Fruit fly (Drosophila melanogaster) whole organism, embryonic: ENCODE results near the gene ZIPIC.

Experiments
- Atf6 ChIP-seq: fragments of 200-800 bp; sonication (Bioruptor generic); IDR thresholded peaks from 2 replicates; pipeline ENCODE4 v1.3.6; 2022; ENCODE audit warnings: missing biosample characterization, missing genetic modification characterization
- Bgb ChIP-seq: fragments of 200-800 bp; sonication (Bioruptor generic); IDR thresholded peaks from 2 replicates; pipeline ENCODE4 v1.3.6; 2022; ENCODE audit warnings: missing biosample characterization, missing genetic modification characterization; ENCODE audit not compliant: partially characterized antibody
- BtbVII ChIP-seq: fragments of 200-800 bp; sonication (Bioruptor generic); optimal IDR thresholded peaks from 3 replicates; lab custom pipeline; 2017; ENCODE audit warnings: missing biosample characterization, mild to moderate bottlenecking, missing genetic modification characterization
- CG10267 ChIP-seq: fragments of 200-800 bp; sonication (Bioruptor generic); optimal IDR thresholded peaks from 2 replicates; lab custom pipeline; 2018; ENCODE audit warnings: missing biosample characterization, mild to moderate bottlenecking, missing genetic modification characterization, moderate library complexity
- CG10366 ChIP-seq: fragments of 200-800 bp; sonication (Bioruptor generic); IDR thresholded peaks from 2 replicates; pipeline ENCODE4 v1.3.6; 2022; ENCODE audit warnings: missing biosample characterization, missing genetic modification characterization
- CG10462 ChIP-seq: fragments of 200-800 bp; sonication (Bioruptor generic); optimal IDR thresholded peaks from 2 replicates; lab custom pipeline; 2016; ENCODE audit warnings: missing biosample characterization, missing genetic modification characterization
- CG10654 ChIP-seq: fragments of 200-800 bp; sonication (Bioruptor generic); optimal IDR thresholded peaks from 2 replicates; lab custom pipeline; 2016; ENCODE audit warnings: missing biosample characterization, missing genetic modification characterization
- CG12236 ChIP-seq: fragments of 200-800 bp; sonication (Bioruptor generic); optimal IDR thresholded peaks from 2 replicates; lab custom pipeline; 2016; ENCODE audit warnings: missing biosample characterization, missing genetic modification characterization
- CG12659 ChIP-seq: fragments of 200-800 bp; sonication (Bioruptor generic); optimal IDR thresholded peaks from 3 replicates; lab custom pipeline; 2017; ENCODE audit warnings: mild to moderate bottlenecking, missing biosample characterization, missing genetic modification reagents, missing genetic modification characterization
- CG13424 ChIP-seq: fragments of 200-800 bp; sonication (Bioruptor generic); optimal IDR thresholded peaks from 2 replicates; lab custom pipeline; 2019; ENCODE audit warnings: missing biosample characterization, mild to moderate bottlenecking, missing genetic modification characterization, moderate library complexity
- CG13624 ChIP-seq: fragments of 200-800 bp; sonication (Bioruptor generic); optimal IDR thresholded peaks from 2 replicates; lab custom pipeline; 2016; ENCODE audit warnings: missing biosample characterization, missing genetic modification characterization
- CG13894 ChIP-seq: fragments of 200-800 bp; sonication (Bioruptor generic); optimal IDR thresholded peaks from 3 replicates; lab custom pipeline; 2018; ENCODE audit warnings: missing biosample characterization, mild to moderate bottlenecking, missing genetic modification characterization, moderate library complexity
- CG14050 ChIP-seq: fragments of 200-800 bp; sonication (Bioruptor generic); IDR thresholded peaks from 3 replicates; pipeline ENCODE4 v1.3.6; 2022; ENCODE audit warnings: missing biosample characterization, missing genetic modification characterization
- CG17186 ChIP-seq: fragments of 200-800 bp; sonication (Bioruptor generic); optimal IDR thresholded peaks from 3 replicates; lab custom pipeline; 2017; ENCODE audit warnings: missing biosample characterization, missing genetic modification reagents, missing genetic modification characterization
- CG2120 ChIP-seq: fragments of 200-800 bp; sonication (Bioruptor generic); optimal IDR thresholded peaks from 3 replicates; lab custom pipeline; 2016; ENCODE audit warnings: missing biosample characterization, missing genetic modification characterization
- CG2678 ChIP-seq: fragments of 200-800 bp; sonication (Bioruptor generic); optimal IDR thresholded peaks from 3 replicates; lab custom pipeline; 2019; ENCODE audit warnings: missing biosample characterization, mild to moderate bottlenecking, missing genetic modification characterization, moderate library complexity
- CG31441 ChIP-seq: fragments of 200-800 bp; sonication (Bioruptor generic); IDR thresholded peaks from 2 replicates; pipeline ENCODE4 v1.3.6; 2022; ENCODE audit warnings: missing biosample characterization, missing genetic modification characterization
- CG32767 ChIP-seq: fragments of 200-800 bp; sonication (Bioruptor generic); IDR thresholded peaks from 2 replicates; pipeline ENCODE4 v1.3.6; 2022; ENCODE audit warnings: missing biosample characterization, missing genetic modification characterization
- CG3281 ChIP-seq: fragments of 200-800 bp; sonication (Bioruptor generic); optimal IDR thresholded peaks from 3 replicates; lab custom pipeline; 2017; ENCODE audit warnings: missing biosample characterization, mild to moderate bottlenecking, missing genetic modification characterization
- CG8765 ChIP-seq: fragments of 200-800 bp; sonication (Bioruptor generic); IDR thresholded peaks from 2 replicates; pipeline ENCODE4 v1.3.6; 2022; ENCODE audit warnings: missing biosample characterization, missing genetic modification characterization
- CG9727 ChIP-seq: fragments of 200-800 bp; sonication (Bioruptor generic); optimal IDR thresholded peaks from 3 replicates; lab custom pipeline; 2017; ENCODE audit warnings: missing biosample characterization, mild to moderate bottlenecking, missing genetic modification characterization
- Dp ChIP-seq: fragments of 200-800 bp; sonication (Bioruptor generic); optimal IDR thresholded peaks from 2 replicates; lab custom pipeline; 2018; ENCODE audit warnings: missing biosample characterization, mild to moderate bottlenecking, missing genetic modification characterization, moderate library complexity
- E2f2 ChIP-seq: fragments of 200-800 bp; sonication (Bioruptor generic); IDR thresholded peaks from 2 replicates; pipeline ENCODE4 v1.3.6; 2022; ENCODE audit warnings: missing biosample characterization, missing genetic modification characterization
- Fer3 ChIP-seq: fragments of 200-800 bp; sonication (Bioruptor generic); optimal IDR thresholded peaks from 2 replicates; lab custom pipeline; 2018; ENCODE audit warnings: missing biosample characterization, mild to moderate bottlenecking, missing genetic modification characterization, moderate library complexity
- Gug ChIP-seq: fragments of 200-800 bp; sonication (Bioruptor generic); IDR thresholded peaks from 4 replicates; pipeline ENCODE4 v1.3.6; 2022; ENCODE audit warnings: missing biosample characterization, missing genetic modification characterization
- HLH4C ChIP-seq: fragments of 200-800 bp; sonication (Bioruptor generic); IDR thresholded peaks from 3 replicates; pipeline ENCODE4 v1.3.6; 2022; ENCODE audit warnings: missing biosample characterization, missing genetic modification characterization; ENCODE audit not compliant: partially characterized antibody
- Hmr ChIP-seq: fragments of 200-800 bp; sonication (Bioruptor generic); optimal IDR thresholded peaks from 3 replicates; lab custom pipeline; 2017; ENCODE audit warnings: mild to moderate bottlenecking, missing biosample characterization, missing genetic modification reagents, missing genetic modification characterization
- Med ChIP-seq: fragments of 200-800 bp; sonication (Bioruptor generic); peaks from one replicate; lab custom pipeline; 2016; ENCODE audit warnings: missing biosample characterization, missing genetic modification characterization, mild to moderate bottlenecking, inconsistent platforms, moderate library complexity
- Nf-YB ChIP-seq: fragments of 200-800 bp; sonication (Bioruptor generic); optimal IDR thresholded peaks from 3 replicates; lab custom pipeline; 2019; ENCODE audit warnings: missing biosample characterization, mild to moderate bottlenecking, missing genetic modification characterization, moderate library complexity
- Rfx ChIP-seq: fragments of 200-800 bp; sonication (Bioruptor generic); IDR thresholded peaks from 2 replicates; pipeline ENCODE4 v1.3.6; 2022; ENCODE audit warnings: missing biosample characterization, missing genetic modification characterization
- Sox100B ChIP-seq: fragments of 200-800 bp; sonication (Bioruptor generic); optimal IDR thresholded peaks from 3 replicates; lab custom pipeline; 2018; ENCODE audit warnings: missing biosample characterization, mild to moderate bottlenecking, missing genetic modification characterization
- Ssrp ChIP-seq: fragments of 200-800 bp; sonication (Bioruptor generic); optimal IDR thresholded peaks from 2 replicates; lab custom pipeline; 2018; ENCODE audit warnings: missing biosample characterization, mild to moderate bottlenecking, missing genetic modification characterization, moderate library complexity
- Stat92E ChIP-seq, 3 experiments: fragments of >200 bp in 2 of 3; fragments of 200-800 bp in 1 of 3; sonication (Bioruptor generic) in 1 of 3; optimal IDR thresholded peaks; 2 replicates each; lab custom pipeline; 2017 to 2019; ENCODE audit warnings: missing biosample characterization in 3 of 3, missing genetic modification characterization in 3 of 3, mild to moderate bottlenecking in 1 of 3, moderate library complexity in 1 of 3
- Taf1 ChIP-seq: fragments of 200-800 bp; sonication (Bioruptor generic); IDR thresholded peaks from 2 replicates; pipeline ENCODE4 v1.3.6; 2022; ENCODE audit warnings: missing biosample characterization, missing genetic modification characterization
- amos ChIP-seq: fragments of 200-800 bp; sonication (Bioruptor generic); IDR thresholded peaks from 2 replicates; pipeline ENCODE4 v1.3.6; 2022; ENCODE audit warnings: missing biosample characterization, missing genetic modification characterization; ENCODE audit not compliant: partially characterized antibody
- bsh ChIP-seq, 2 experiments: fragments of 200-800 bp; sonication (Bioruptor generic); optimal IDR thresholded peaks; 2 replicates each; lab custom pipeline; 2017 to 2018; ENCODE audit warnings: mild to moderate bottlenecking in 2 of 2, missing biosample characterization in 2 of 2, missing genetic modification characterization in 2 of 2, moderate library complexity in 1 of 2
- chif ChIP-seq, 2 experiments: fragments of 200-800 bp; sonication (Bioruptor generic); optimal IDR thresholded peaks; 3 replicates each; lab custom pipeline; 2016; ENCODE audit warnings: missing biosample characterization in 2 of 2, missing genetic modification characterization in 2 of 2
- chinmo ChIP-seq: fragments of 200-800 bp; sonication (Bioruptor generic); IDR thresholded peaks from 4 replicates; pipeline ENCODE4 v1.3.6; 2022; ENCODE audit warnings: missing biosample characterization, missing genetic modification characterization; ENCODE audit not compliant: partially characterized antibody
- gem ChIP-seq: fragments of 200-800 bp; sonication (Bioruptor generic); optimal IDR thresholded peaks from 2 replicates; lab custom pipeline; 2019; ENCODE audit warnings: missing biosample characterization, mild to moderate bottlenecking, missing genetic modification characterization, moderate library complexity
- hb ChIP-seq: fragments of 200-800 bp; sonication (Bioruptor generic); IDR thresholded peaks from 3 replicates; pipeline ENCODE4 v1.3.6; 2022; ENCODE audit warnings: missing biosample characterization, missing genetic modification characterization; ENCODE audit not compliant: partially characterized antibody
- ind ChIP-seq: fragments of 200-800 bp; sonication (Bioruptor generic); optimal IDR thresholded peaks from 3 replicates; lab custom pipeline; 2016; ENCODE audit warnings: missing biosample characterization, missing genetic modification characterization
- kah ChIP-seq: fragments of 200-800 bp; sonication (Bioruptor generic); optimal IDR thresholded peaks from 2 replicates; lab custom pipeline; 2018; ENCODE audit warnings: missing biosample characterization, mild to moderate bottlenecking, missing genetic modification characterization
- nmo ChIP-seq: fragments of 200-800 bp; sonication (Bioruptor generic); optimal IDR thresholded peaks from 2 replicates; lab custom pipeline; 2018; ENCODE audit warnings: missing biosample characterization, mild to moderate bottlenecking, missing genetic modification characterization, moderate library complexity
- pho ChIP-seq: fragments of 200-800 bp; sonication (Bioruptor generic); optimal IDR thresholded peaks from 2 replicates; lab custom pipeline; 2016; ENCODE audit warnings: missing biosample characterization, missing genetic modification characterization
- prd ChIP-seq, 3 experiments: fragments of >200 bp in 2 of 3; fragments of 200-800 bp in 1 of 3; sonication (Bioruptor generic) in 1 of 3; optimal IDR thresholded peaks in 2 of 3; IDR thresholded peaks in 1 of 3; 2 replicates in 2 of 3; 3 replicates in 1 of 3; pipeline versions ENCODE4 v1.3.6 to Lab custom; 2017 to 2022; ENCODE audit warnings: missing biosample characterization in 1 of 3, missing genetic modification characterization in 1 of 3
- rib ChIP-seq: fragments of 200-800 bp; sonication (Bioruptor generic); IDR thresholded peaks from 2 replicates; pipeline ENCODE4 v1.3.6; 2022; ENCODE audit warnings: missing biosample characterization, missing genetic modification characterization
- sens ChIP-seq: fragments of 200-800 bp; sonication (Bioruptor generic); peaks from one replicate; lab custom pipeline; 2016; ENCODE audit warnings: missing biosample characterization, missing genetic modification characterization
- slbo ChIP-seq: fragments of 200-800 bp; sonication (Bioruptor generic); IDR thresholded peaks from 2 replicates; pipeline ENCODE4 v1.3.6; 2022; ENCODE audit warnings: missing biosample characterization, missing genetic modification characterization
- tin ChIP-seq: fragments of 200-800 bp; sonication (Bioruptor generic); optimal IDR thresholded peaks from 3 replicates; lab custom pipeline; 2016; ENCODE audit warnings: missing biosample characterization, missing genetic modification characterization
- unc-4 ChIP-seq: fragments of 200-800 bp; sonication (Bioruptor generic); IDR thresholded peaks from 2 replicates; pipeline ENCODE4 v1.3.6; 2022; ENCODE audit warnings: missing biosample characterization, missing genetic modification characterization; ENCODE audit not compliant: partially characterized antibody
- usp ChIP-seq: fragments of >200 bp; optimal IDR thresholded peaks from 2 replicates; lab custom pipeline; 2017; ENCODE audit warnings: missing biosample characterization, missing genetic modification characterization

The ZIPIC gene

DNA sequence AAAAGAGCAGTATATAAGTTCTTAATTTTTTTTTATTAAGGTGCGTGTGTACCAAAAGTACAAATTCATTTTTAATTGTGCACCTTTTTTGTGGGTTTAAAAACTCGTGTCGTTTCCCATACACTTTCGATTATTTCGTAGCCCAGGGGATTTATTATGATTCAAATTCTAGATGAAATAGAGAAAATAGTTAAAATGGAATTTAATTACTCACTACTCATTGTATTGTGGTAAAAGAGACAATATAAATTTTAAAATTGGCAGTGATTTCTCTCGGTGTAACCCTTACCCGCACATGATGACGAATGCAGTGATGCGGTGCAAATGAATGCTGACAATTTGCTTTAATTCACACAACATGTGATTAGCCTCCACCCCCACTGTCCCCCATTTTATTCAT, 46.5 kb upstream of the ZIPIC start (continued):
- TF ChIP-seq Nf-YB (GFP tag; lab: Kevin White, UChicago) (no peak), kah (GFP tag; lab: Kevin White, UChicago) (no peak), prd (optimal IDR thresholded peaks at IDR 0.05; lab: Kevin White, UChicago) (no peak), prd (GFP tag; IDR thresholded peaks at IDR 0.05; lab: Robert Waterston, UW) (peak; percentile 26; the same call in 1 of the 3 replicates), Rfx (0 out of 2 replicates have a peak, but pooled peaks have one; percentile 15), Sox100B (peak; percentile 2), CG3281 (GFP tag; lab: Kevin White, UChicago) (no peak), CG12236 (GFP tag; lab: Kevin White, UChicago) (no peak), CG2678 (tag; lab: Kevin White, UChicago) (peak; percentile 35), CG32767 (GFP tag; lab: Robert Waterston, UW) (no peak), Atf6 (GFP tag; lab: Robert Waterston, UW) (no peak), ind (GFP tag; lab: Kevin White, UChicago) (peak; percentile 16), Ssrp (tag; lab: Kevin White, UChicago) (peak; percentile 20), CG31441 (GFP tag; lab: Robert Waterston, UW) (0 out of 2 replicates have a peak, but pooled peaks have one; percentile 17), Dp (GFP tag; lab: Kevin White, UChicago) (no peak), slbo (GFP tag; lab: Robert Waterston, UW) (peak; percentile 38; the same call in 1 of the 2 replicates), nmo (GFP tag; lab: Kevin White, UChicago) (peak; percentile 3), CG10654 (GFP tag; lab: Kevin White, UChicago) (no peak), Med (peak; percentile 47), CG12659 (GFP tag; lab: Kevin White, UChicago) (no peak), CG2120 (GFP tag; lab: Kevin White, UChicago) (peak; percentile 32), CG13624 (no peak), pho (GFP tag; lab: Kevin White, UChicago) (no peak), CG13424 (tag; lab: Kevin White, UChicago) (peak; percentile 12), CG8765 (GFP tag; lab: Robert Waterston, UW) (no peak), CG14050 (GFP tag; lab: Robert Waterston, UW) (no peak), CG17186 (GFP tag; lab: Kevin White, UChicago) (no peak), usp (no peak), HLH4C (GFP tag; lab: Robert Waterston, UW) (no peak), unc-4 (no peak), E2f2 (peak; percentile 8; the same call in 1 of the 2 replicates), Stat92E (GFP tag; optimal IDR thresholded peaks at IDR 0.05; lab: Kevin White, UChicago) (no peak), CG10462 (no peak), CG10267 (tag; lab: Kevin White, UChicago) (no peak), chinmo (no peak), Fer3 (tag; lab: Kevin White, UChicago) (no peak), Taf1 (GFP tag; lab: Robert Waterston, UW) (no peak), Hmr (no peak), CG13894 (tag; lab: Kevin White, UChicago) (no peak), Bgb (GFP tag; lab: Robert Waterston, UW) (no peak), rib (GFP tag; lab: Robert Waterston, UW) (no peak)

DNA sequence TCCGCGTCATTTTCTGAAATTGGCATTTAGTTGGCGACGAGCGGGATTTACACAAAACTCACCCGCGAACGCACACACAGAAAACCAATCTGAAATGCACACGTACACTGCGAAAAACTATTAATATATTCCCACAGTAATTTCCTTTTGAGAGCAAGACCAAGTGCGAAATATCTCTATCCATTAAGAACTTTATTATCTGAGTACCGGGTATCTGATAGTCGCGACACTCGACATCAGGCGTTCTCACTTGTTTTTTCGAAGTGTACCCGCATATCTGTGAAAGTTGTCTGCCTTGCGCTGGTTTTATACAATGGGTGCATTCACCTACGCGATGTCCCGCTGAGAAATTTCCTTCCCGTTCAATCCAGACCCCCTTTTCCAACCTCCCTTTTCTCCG, 39.4 kb upstream of the ZIPIC start:
- TF ChIP-seq tin (peak; percentile 13), chif (GFP tag; optimal IDR thresholded peaks at IDR 0.05; lab: Kevin White, UChicago) (peak in 1 of 2 experiments; percentile 41), BtbVII (no peak), CG10366 (GFP tag; lab: Robert Waterston, UW) (peak; percentile 26; the same call in 1 of the 2 replicates), sens (GFP tag; lab: Kevin White, UChicago) (peak; percentile 67), bsh (GFP tag; optimal IDR thresholded peaks at IDR 0.05; lab: Kevin White, UChicago) (peak; percentile 4 to 47), Gug (GFP tag; lab: Robert Waterston, UW) (0 out of 4 replicates have a peak, but pooled peaks have one; percentile 27), HLH4C (GFP tag; lab: Robert Waterston, UW) (peak; percentile 72), CG13624 (no peak), CG9727 (GFP tag; lab: Kevin White, UChicago) (peak; percentile 1), amos (GFP tag; lab: Robert Waterston, UW) (no peak), gem (peak; percentile 49), hb (GFP tag; lab: Robert Waterston, UW) (peak; percentile 51; the same call in 1 of the 3 replicates)
